Worm (Caenorhabditis elegans): ENCODE data around the gene srw-66.

DNA sequence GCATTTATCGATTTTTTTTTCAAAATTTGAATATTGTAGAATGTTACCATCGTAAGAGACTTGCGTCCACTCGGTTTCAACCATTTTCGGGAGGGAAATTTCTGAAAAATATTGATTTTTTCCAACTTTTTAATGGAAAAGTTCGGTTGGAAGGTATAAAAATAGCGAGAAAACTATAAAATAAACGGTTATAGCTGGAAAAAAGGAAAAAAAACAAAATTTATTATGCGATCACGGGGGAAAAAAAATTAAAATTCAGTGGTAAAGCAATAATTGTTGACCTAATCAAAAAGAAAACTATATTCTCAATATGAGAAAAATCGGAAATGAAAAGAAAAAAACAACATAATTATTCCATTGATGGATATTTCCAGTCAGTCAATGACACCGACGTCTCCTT is 34.3 kb upstream of the srw-66 start, which contains the start of gene emc-2:
- TF ChIP-seq ztf-29 (GFP tag; IDR thresholded peaks at IDR 0.05) (no peak), flt-1 (GFP tag; IDR thresholded peaks at IDR 0.05) (no peak), cog-1 (tag; optimal IDR thresholded peaks at IDR 0.05) (no peak), tab-1 (GFP tag; IDR thresholded peaks at IDR 0.05) (no peak), med-1 (GFP tag; optimal IDR thresholded peaks at IDR 0.05; ENCODE audit: insufficient read depth) (no peak)
